Worm (Caenorhabditis elegans) whole organism, L1 larva: ENCODE data around the gene W02A2.9.

Experiments
- C04F5.9 ChIP-seq: sonication (generic microtip); optimal IDR thresholded peaks from 2 replicates; lab custom pipeline; 2016; ENCODE audit warnings: missing genetic modification characterization, missing compliant biosample characterization
- C16A3.4 ChIP-seq: fragments of 150-350 bp; optimal IDR thresholded peaks from 2 replicates; lab custom pipeline; 2014; ENCODE audit warnings: missing biosample characterization, missing genetic modification characterization
- C34B4.2 ChIP-seq: sonication (generic microtip); optimal IDR thresholded peaks from 2 replicates; lab custom pipeline; 2017; ENCODE audit warnings: mild to moderate bottlenecking, missing genetic modification characterization, missing compliant biosample characterization
- Y116A8C.19 ChIP-seq: sonication (generic microtip); optimal IDR thresholded peaks from 2 replicates; lab custom pipeline; 2016; ENCODE audit warnings: missing compliant biosample characterization, missing genetic modification characterization, borderline replicate concordance
- alr-1 ChIP-seq: fragments of 200-800 bp; sonication (Bioruptor generic); optimal IDR thresholded peaks from 2 replicates; lab custom pipeline; 2018; ENCODE audit warnings: borderline replicate concordance, mild to moderate bottlenecking, missing genetic modification characterization, missing compliant biosample characterization
- aly-2 ChIP-seq: fragments of 150-350 bp; optimal IDR thresholded peaks from 2 replicates; lab custom pipeline; 2014; ENCODE audit warnings: missing biosample characterization, missing genetic modification characterization
- ama-1 ChIP-seq: fragments of 150-350 bp; optimal IDR thresholded peaks from 2 replicates; lab custom pipeline; 2014
- ceh-63 ChIP-seq: fragments of 200-800 bp; sonication (Bioruptor generic); optimal IDR thresholded peaks from 2 replicates; lab custom pipeline; 2018; ENCODE audit warnings: mild to moderate bottlenecking, missing genetic modification characterization, missing compliant biosample characterization
- ceh-8 ChIP-seq: fragments of 200-800 bp; sonication (Bioruptor generic); optimal IDR thresholded peaks from 2 replicates; lab custom pipeline; 2018; ENCODE audit warnings: mild to moderate bottlenecking, missing genetic modification characterization, moderate library complexity, missing compliant biosample characterization
- ceh-88 ChIP-seq: fragments of 200-800 bp; sonication (Bioruptor generic); IDR thresholded peaks from 2 replicates; pipeline ENCODE4 v1.3.6; 2022; ENCODE audit warnings: missing genetic modification characterization, missing compliant biosample characterization
- ceh-90 ChIP-seq: sonication (generic microtip); optimal IDR thresholded peaks from 2 replicates; lab custom pipeline; 2016; ENCODE audit warnings: missing genetic modification characterization, missing compliant biosample characterization
- ces-1 ChIP-seq: fragments of 150-350 bp; optimal IDR thresholded peaks from 2 replicates; lab custom pipeline; 2014; ENCODE audit warnings: missing biosample characterization, missing genetic modification reagents, missing genetic modification characterization
- efl-3 ChIP-seq: fragments of 200-800 bp; sonication (Bioruptor generic); optimal IDR thresholded peaks from 2 replicates; lab custom pipeline; 2018; ENCODE audit warnings: mild to moderate bottlenecking, missing genetic modification characterization, missing compliant biosample characterization
- elt-2 ChIP-seq: sonication (generic microtip); optimal IDR thresholded peaks from 2 replicates; lab custom pipeline; 2016; ENCODE audit warnings: missing genetic modification characterization, mild to moderate bottlenecking, inconsistent platforms, missing compliant biosample characterization, missing genetic modification reagents
- elt-3 ChIP-seq, 6 experiments: fragments of 150-350 bp in 1 of 6; sonication (generic microtip); optimal IDR thresholded peaks; 2 replicates each; lab custom pipeline; 2017 to 2018; ENCODE audit warnings: missing biosample characterization in 6 of 6, missing genetic modification characterization in 6 of 6, inconsistent platforms in 1 of 6
- fkh-8 ChIP-seq: sonication (generic microtip); optimal IDR thresholded peaks from 2 replicates; lab custom pipeline; 2016; ENCODE audit warnings: mild to moderate bottlenecking, missing genetic modification characterization, missing compliant biosample characterization
- grh-1 ChIP-seq: fragments of 200-800 bp; sonication (Bioruptor generic); IDR thresholded peaks from 2 replicates; pipeline ENCODE4 v1.3.6; 2022; ENCODE audit warnings: missing genetic modification reagents, missing genetic modification characterization, missing compliant biosample characterization
- hlh-17 ChIP-seq: fragments of 200-800 bp; sonication (Bioruptor generic); optimal IDR thresholded peaks from 2 replicates; lab custom pipeline; 2018; ENCODE audit warnings: missing genetic modification characterization, mild to moderate bottlenecking, missing compliant biosample characterization, moderate library complexity, borderline replicate concordance
- hlh-4 ChIP-seq: sonication (generic microtip); optimal IDR thresholded peaks from 2 replicates; lab custom pipeline; 2016; ENCODE audit warnings: mild to moderate bottlenecking, missing genetic modification characterization, missing compliant biosample characterization
- hpl-2 ChIP-seq: fragments of 150-350 bp; optimal IDR thresholded peaks from 2 replicates; lab custom pipeline; 2014; ENCODE audit warnings: missing biosample characterization, missing genetic modification reagents, missing genetic modification characterization
- irx-1 ChIP-seq: sonication (generic microtip); optimal IDR thresholded peaks from 2 replicates; lab custom pipeline; 2016; ENCODE audit warnings: missing genetic modification characterization, missing compliant biosample characterization
- jun-1 ChIP-seq: fragments of 150-350 bp; optimal IDR thresholded peaks from 2 replicates; lab custom pipeline; 2014; ENCODE audit warnings: missing biosample characterization, missing genetic modification reagents, missing genetic modification characterization
- lin-14 ChIP-seq: fragments of 200-800 bp; sonication (Bioruptor generic); optimal IDR thresholded peaks from 2 replicates; lab custom pipeline; 2018; ENCODE audit warnings: mild to moderate bottlenecking, missing genetic modification characterization, moderate library complexity, missing compliant biosample characterization
- lin-15B ChIP-seq: fragments of 150-350 bp; sonication (generic microtip); optimal IDR thresholded peaks from 3 replicates; lab custom pipeline; 2014; ENCODE audit warnings: missing biosample characterization, missing genetic modification characterization
- lin-35 ChIP-seq, 2 experiments: fragments of 150-350 bp; optimal IDR thresholded peaks; 2 replicates each; lab custom pipeline; 2014; ENCODE audit warnings: missing biosample characterization in 2 of 2, missing genetic modification characterization in 2 of 2, missing genetic modification reagents in 2 of 2
- lin-39 ChIP-seq: fragments of 150-350 bp; optimal IDR thresholded peaks from 2 replicates; lab custom pipeline; 2014; ENCODE audit warnings: missing biosample characterization, missing genetic modification reagents, missing genetic modification characterization
- lir-3 ChIP-seq: sonication (generic microtip); optimal IDR thresholded peaks from 2 replicates; lab custom pipeline; 2016; ENCODE audit warnings: mild to moderate bottlenecking, missing genetic modification characterization, moderate library complexity, missing compliant biosample characterization; ENCODE audit not compliant: poor library complexity
- lsy-2 ChIP-seq, 2 experiments: fragments of 150-350 bp; optimal IDR thresholded peaks; 2 replicates each; lab custom pipeline; 2014; ENCODE audit warnings: missing biosample characterization in 2 of 2, missing genetic modification characterization in 2 of 2
- mab-9 ChIP-seq: fragments of 200-800 bp; sonication (Bioruptor generic); IDR thresholded peaks from 2 replicates; pipeline ENCODE4 v1.3.6; 2022; ENCODE audit warnings: missing genetic modification reagents, missing genetic modification characterization, missing compliant biosample characterization
- nhr-19 ChIP-seq: fragments of 200-800 bp; sonication (Bioruptor generic); conservative IDR thresholded peaks from 2 replicates; pipeline ENCODE4 v1.3.6; 2022; ENCODE audit warnings: missing genetic modification characterization, missing compliant biosample characterization
- nhr-20 ChIP-seq: sonication (generic microtip); optimal IDR thresholded peaks from 2 replicates; lab custom pipeline; 2016; ENCODE audit warnings: mild to moderate bottlenecking, missing genetic modification characterization, missing compliant biosample characterization
- nhr-28 ChIP-seq: fragments of 150-350 bp; optimal IDR thresholded peaks from 2 replicates; lab custom pipeline; 2014; ENCODE audit warnings: missing biosample characterization, missing genetic modification characterization
- nhr-47 ChIP-seq: sonication (generic microtip); optimal IDR thresholded peaks from 2 replicates; lab custom pipeline; 2016; ENCODE audit warnings: mild to moderate bottlenecking, missing genetic modification characterization, moderate library complexity, missing compliant biosample characterization
- nhr-76 ChIP-seq: sonication (generic microtip); optimal IDR thresholded peaks from 2 replicates; lab custom pipeline; 2017; ENCODE audit warnings: missing biosample characterization, missing genetic modification characterization
- nhr-77 ChIP-seq: fragments of 150-350 bp; optimal IDR thresholded peaks from 2 replicates; lab custom pipeline; 2014; ENCODE audit warnings: missing biosample characterization, missing genetic modification characterization
- nhr-84 ChIP-seq: sonication (generic microtip); optimal IDR thresholded peaks from 2 replicates; lab custom pipeline; 2017; ENCODE audit warnings: missing biosample characterization, missing genetic modification characterization
- nhr-85 ChIP-seq: sonication (generic microtip); peaks from one replicate; lab custom pipeline; 2016; ENCODE audit warnings: missing genetic modification characterization, inconsistent platforms, missing compliant biosample characterization
- nhr-90 ChIP-seq: sonication (generic microtip); optimal IDR thresholded peaks from 2 replicates; lab custom pipeline; 2016; ENCODE audit warnings: mild to moderate bottlenecking, missing genetic modification characterization, missing compliant biosample characterization; ENCODE audit not compliant: poor library complexity
- pax-3 ChIP-seq: fragments of 200-800 bp; sonication (Bioruptor generic); optimal IDR thresholded peaks from 2 replicates; lab custom pipeline; 2018; ENCODE audit warnings: mild to moderate bottlenecking, missing genetic modification characterization, moderate library complexity, missing compliant biosample characterization
- rnt-1 ChIP-seq: sonication (generic microtip); optimal IDR thresholded peaks from 2 replicates; lab custom pipeline; 2016; ENCODE audit warnings: mild to moderate bottlenecking, missing genetic modification characterization, moderate library complexity, missing compliant biosample characterization
- skn-1 ChIP-seq: fragments of 150-350 bp; optimal IDR thresholded peaks from 2 replicates; lab custom pipeline; 2014; ENCODE audit warnings: missing biosample characterization, missing genetic modification characterization
- snu-23 ChIP-seq: sonication (generic microtip); optimal IDR thresholded peaks from 2 replicates; lab custom pipeline; 2016; ENCODE audit warnings: missing genetic modification characterization, missing compliant biosample characterization
- sptf-1 ChIP-seq: fragments of 150-350 bp; optimal IDR thresholded peaks from 2 replicates; lab custom pipeline; 2014; ENCODE audit warnings: missing biosample characterization, missing genetic modification characterization
- swsn-7 ChIP-seq: sonication (generic microtip); optimal IDR thresholded peaks from 2 replicates; lab custom pipeline; 2016; ENCODE audit warnings: missing genetic modification characterization, missing compliant biosample characterization
- tbx-2 ChIP-seq: sonication (generic microtip); optimal IDR thresholded peaks from 2 replicates; lab custom pipeline; 2016; ENCODE audit warnings: missing genetic modification characterization, missing compliant biosample characterization
- unc-130 ChIP-seq: fragments of 150-350 bp; optimal IDR thresholded peaks from 2 replicates; lab custom pipeline; 2017; ENCODE audit warnings: missing biosample characterization, missing genetic modification characterization, inconsistent platforms
- unc-62 ChIP-seq: fragments of 150-350 bp; optimal IDR thresholded peaks from 2 replicates; lab custom pipeline; 2014; ENCODE audit warnings: missing biosample characterization, missing genetic modification reagents, missing genetic modification characterization
- unc-86 ChIP-seq: sonication (generic microtip); optimal IDR thresholded peaks from 2 replicates; lab custom pipeline; 2016; ENCODE audit warnings: missing genetic modification characterization, missing compliant biosample characterization
- vab-15 ChIP-seq: sonication (generic microtip); optimal IDR thresholded peaks from 2 replicates; lab custom pipeline; 2017; ENCODE audit warnings: missing genotype, mild to moderate bottlenecking, missing genetic modification characterization, missing compliant biosample characterization
- xbp-1 ChIP-seq: sonication (generic microtip); optimal IDR thresholded peaks from 2 replicates; lab custom pipeline; 2016; ENCODE audit warnings: missing genetic modification characterization, missing compliant biosample characterization
- zag-1 ChIP-seq: fragments of 150-350 bp; optimal IDR thresholded peaks from 2 replicates; lab custom pipeline; 2014; ENCODE audit warnings: missing biosample characterization, missing genetic modification characterization
- zip-4 ChIP-seq: fragments of 200-800 bp; sonication (Bioruptor generic); optimal IDR thresholded peaks from 2 replicates; lab custom pipeline; 2018; ENCODE audit warnings: mild to moderate bottlenecking, missing genetic modification characterization, moderate library complexity, missing compliant biosample characterization
- ztf-4 ChIP-seq: fragments of 150-350 bp; optimal IDR thresholded peaks from 2 replicates; lab custom pipeline; 2014; ENCODE audit warnings: missing biosample characterization, missing genetic modification characterization

W02A2.9 gene

DNA sequence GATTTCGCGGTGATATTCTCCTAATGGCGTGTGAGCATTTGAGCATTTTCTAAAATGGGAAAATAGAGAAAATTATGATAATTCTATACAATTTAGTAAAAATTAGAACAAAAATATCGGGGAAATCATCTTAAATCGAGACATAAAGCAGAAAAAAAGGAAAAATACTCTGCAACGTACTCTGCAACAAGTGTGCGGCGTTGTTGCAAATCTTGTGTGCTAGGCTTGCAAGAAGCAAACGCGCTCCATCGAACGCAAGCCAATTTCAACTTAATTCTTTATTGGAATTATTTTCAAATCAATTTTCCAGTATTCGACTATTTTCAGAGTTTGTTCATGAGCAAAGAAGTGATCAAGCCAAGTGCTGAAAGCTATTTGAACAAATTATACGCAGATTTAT, 38.6 kb downstream of the W02A2.9 start, which contains the start of the genes Y62E10A.20, Y62E10A.23 and mdt-9 (continued):
- TF ChIP-seq unc-130 (tag; lab: Kevin White, UChicago) (peak; percentile 90), hlh-4 (tag; lab: Kevin White, UChicago) (no peak), lin-35 (GFP tag; optimal IDR thresholded peaks at IDR 0.05; lab: Kevin White, UChicago) (peak; percentile 78 to 87), nhr-19 (GFP tag; lab: Robert Waterston, UW) (peak; percentile 74), skn-1 (peak; percentile 90), nhr-77 (tag; lab: Kevin White, UChicago) (peak; percentile 41), nhr-20 (peak; percentile 72), unc-86 (tag; lab: Kevin White, UChicago) (peak; percentile 69), lin-15B (peak; percentile 89), lin-39 (peak; percentile 58), nhr-28 (tag; lab: Kevin White, UChicago) (no peak), C16A3.4 (peak; percentile 94), ces-1 (GFP tag; lab: Kevin White, UChicago) (no peak), tbx-2 (peak; percentile 75), hlh-17 (GFP tag; lab: Kevin White, UChicago) (no peak), nhr-85 (tag; lab: Kevin White, UChicago) (peak; percentile 78), snu-23 (GFP tag; lab: Kevin White, UChicago) (peak; percentile 83), jun-1 (tag; lab: Kevin White, UChicago) (peak; percentile 64), sptf-1 (tag; lab: Kevin White, UChicago) (no peak), vab-15 (tag; lab: Kevin White, UChicago) (peak; percentile 69), nhr-47 (tag; lab: Kevin White, UChicago) (peak; percentile 84), fkh-8 (peak; percentile 77), zip-4 (no peak), ama-1 (lab: Kevin White, UChicago) (no peak), elt-3 (tag; optimal IDR thresholded peaks at IDR 0.05; lab: Kevin White, UChicago) (peak in 2 of 6 experiments; percentile 39 to 61), lsy-2 (tag; optimal IDR thresholded peaks at IDR 0.05; lab: Kevin White, UChicago) (peak; percentile 81 to 91), ceh-88 (GFP tag; lab: Robert Waterston, UW) (no peak), pax-3 (tag; lab: Kevin White, UChicago) (peak; percentile 31), elt-2 (tag; lab: Kevin White, UChicago) (peak; percentile 12), nhr-84 (tag; lab: Kevin White, UChicago) (no peak), Y116A8C.19 (tag; lab: Kevin White, UChicago) (no peak), lir-3 (peak; percentile 65), C04F5.9 (tag; lab: Kevin White, UChicago) (peak; percentile 24), alr-1 (tag; lab: Kevin White, UChicago) (no peak), irx-1 (tag; lab: Kevin White, UChicago) (peak; percentile 54), zag-1 (no peak), xbp-1 (peak; percentile 75), mab-9 (GFP tag; lab: Robert Waterston, UW) (no peak), grh-1 (GFP tag; lab: Robert Waterston, UW) (0 out of 2 replicates have a peak, but pooled peaks have one; percentile 32), efl-3 (GFP tag; lab: Kevin White, UChicago) (no peak), ztf-4 (no peak), nhr-76 (tag; lab: Kevin White, UChicago) (no peak), C34B4.2 (tag; lab: Kevin White, UChicago) (no peak), lin-14 (GFP tag; lab: Kevin White, UChicago) (peak; percentile 76), ceh-8 (GFP tag; lab: Kevin White, UChicago) (no peak), rnt-1 (tag; lab: Kevin White, UChicago) (peak; percentile 85), unc-62 (GFP tag; lab: Kevin White, UChicago) (no peak), aly-2 (peak; percentile 42), swsn-7 (peak; percentile 74), ceh-90 (tag; lab: Kevin White, UChicago) (no peak), nhr-90 (tag; lab: Kevin White, UChicago) (peak; percentile 65), hpl-2 (GFP tag; lab: Kevin White, UChicago) (peak; percentile 47), ceh-63 (no peak)
